Fruit fly (Drosophila melanogaster) whole organism, adult: ENCODE results near the gene CG45067.

Source experiments
- CG11617 ChIP-seq: fragments of 200-800 bp; sonication (Bioruptor generic); optimal IDR thresholded peaks from 2 replicates; lab custom pipeline; 2017; ENCODE audit warnings: mild to moderate bottlenecking, missing biosample characterization, missing genetic modification reagents, missing genetic modification characterization
- CG12768 ChIP-seq: fragments of 200-800 bp; sonication (Bioruptor generic); optimal IDR thresholded peaks from 2 replicates; lab custom pipeline; 2017; ENCODE audit warnings: missing biosample characterization, missing genetic modification characterization, mild to moderate bottlenecking, moderate library complexity, missing genetic modification reagents
- CG14711 ChIP-seq: fragments of 200-800 bp; sonication (Bioruptor generic); optimal IDR thresholded peaks from 2 replicates; lab custom pipeline; 2018; ENCODE audit warnings: missing biosample characterization, mild to moderate bottlenecking, missing genetic modification characterization, moderate library complexity
- CG1620 ChIP-seq: fragments of 200-800 bp; sonication (Bioruptor generic); optimal IDR thresholded peaks from 2 replicates; lab custom pipeline; 2016; ENCODE audit warnings: missing biosample characterization, missing genetic modification characterization
- CG33017 ChIP-seq: fragments of 200-800 bp; sonication (Bioruptor generic); optimal IDR thresholded peaks from 2 replicates; lab custom pipeline; 2018; ENCODE audit warnings: missing biosample characterization, mild to moderate bottlenecking, missing genetic modification characterization, moderate library complexity
- CG5204 ChIP-seq: fragments of 200-800 bp; sonication (Bioruptor generic); optimal IDR thresholded peaks from 2 replicates; lab custom pipeline; 2016; ENCODE audit warnings: missing biosample characterization, missing genetic modification characterization
- CG7045 ChIP-seq: fragments of 200-800 bp; sonication (Bioruptor generic); optimal IDR thresholded peaks from 2 replicates; lab custom pipeline; 2017; ENCODE audit warnings: missing biosample characterization, mild to moderate bottlenecking, missing genetic modification characterization
- CG7101 ChIP-seq: fragments of 200-800 bp; sonication (Bioruptor generic); optimal IDR thresholded peaks from 2 replicates; lab custom pipeline; 2018; ENCODE audit warnings: missing biosample characterization, mild to moderate bottlenecking, missing genetic modification characterization, moderate library complexity
- Clk ChIP-seq: fragments of 200-800 bp; sonication (Bioruptor generic); optimal IDR thresholded peaks from 2 replicates; lab custom pipeline; 2017; ENCODE audit warnings: missing biosample characterization, missing genetic modification characterization
- Crg-1 ChIP-seq: fragments of 200-800 bp; sonication (Bioruptor generic); optimal IDR thresholded peaks from 2 replicates; lab custom pipeline; 2016; ENCODE audit warnings: missing biosample characterization, missing genetic modification characterization
- Hr96 ChIP-seq: fragments of 200-800 bp; sonication (Bioruptor generic); optimal IDR thresholded peaks from 2 replicates; lab custom pipeline; 2016; ENCODE audit warnings: missing biosample characterization, missing genetic modification characterization
- Mnt ChIP-seq: fragments of 200-800 bp; sonication (Bioruptor generic); optimal IDR thresholded peaks from 2 replicates; lab custom pipeline; 2016; ENCODE audit warnings: missing biosample characterization, mild to moderate bottlenecking, missing genetic modification characterization
- bab1 ChIP-seq: fragments of 200-800 bp; sonication (Bioruptor generic); optimal IDR thresholded peaks from 3 replicates; lab custom pipeline; 2019; ENCODE audit warnings: missing biosample characterization, mild to moderate bottlenecking, missing genetic modification characterization, moderate library complexity
- cic ChIP-seq: fragments of 200-800 bp; sonication (Bioruptor generic); optimal IDR thresholded peaks from 2 replicates; lab custom pipeline; 2017; ENCODE audit warnings: missing biosample characterization, mild to moderate bottlenecking, missing genetic modification characterization, moderate library complexity
- cnc ChIP-seq, 2 experiments: fragments of >200 bp; optimal IDR thresholded peaks; 2 replicates each; lab custom pipeline; 2017
- kay ChIP-seq: fragments of 200-800 bp; sonication (Bioruptor generic); peaks from one replicate; lab custom pipeline; 2016; ENCODE audit warnings: missing biosample characterization, missing genetic modification characterization, borderline replicate concordance
- ovo ChIP-seq: fragments of 200-800 bp; sonication (Bioruptor generic); optimal IDR thresholded peaks from 2 replicates; lab custom pipeline; 2016; ENCODE audit warnings: missing biosample characterization, missing genetic modification characterization
- pad ChIP-seq: fragments of 200-800 bp; sonication (Bioruptor generic); optimal IDR thresholded peaks from 3 replicates; lab custom pipeline; 2017; ENCODE audit warnings: missing biosample characterization, missing genetic modification characterization, mild to moderate bottlenecking, moderate library complexity, missing genetic modification reagents
- tj ChIP-seq: fragments of 200-800 bp; sonication (Bioruptor generic); optimal IDR thresholded peaks from 3 replicates; lab custom pipeline; 2017; ENCODE audit warnings: missing biosample characterization, mild to moderate bottlenecking, missing genetic modification characterization, moderate library complexity
- toe ChIP-seq: fragments of 200-800 bp; sonication (Bioruptor generic); optimal IDR thresholded peaks from 2 replicates; lab custom pipeline; 2016; ENCODE audit warnings: missing biosample characterization, missing genetic modification characterization

The CG45067 gene

DNA sequence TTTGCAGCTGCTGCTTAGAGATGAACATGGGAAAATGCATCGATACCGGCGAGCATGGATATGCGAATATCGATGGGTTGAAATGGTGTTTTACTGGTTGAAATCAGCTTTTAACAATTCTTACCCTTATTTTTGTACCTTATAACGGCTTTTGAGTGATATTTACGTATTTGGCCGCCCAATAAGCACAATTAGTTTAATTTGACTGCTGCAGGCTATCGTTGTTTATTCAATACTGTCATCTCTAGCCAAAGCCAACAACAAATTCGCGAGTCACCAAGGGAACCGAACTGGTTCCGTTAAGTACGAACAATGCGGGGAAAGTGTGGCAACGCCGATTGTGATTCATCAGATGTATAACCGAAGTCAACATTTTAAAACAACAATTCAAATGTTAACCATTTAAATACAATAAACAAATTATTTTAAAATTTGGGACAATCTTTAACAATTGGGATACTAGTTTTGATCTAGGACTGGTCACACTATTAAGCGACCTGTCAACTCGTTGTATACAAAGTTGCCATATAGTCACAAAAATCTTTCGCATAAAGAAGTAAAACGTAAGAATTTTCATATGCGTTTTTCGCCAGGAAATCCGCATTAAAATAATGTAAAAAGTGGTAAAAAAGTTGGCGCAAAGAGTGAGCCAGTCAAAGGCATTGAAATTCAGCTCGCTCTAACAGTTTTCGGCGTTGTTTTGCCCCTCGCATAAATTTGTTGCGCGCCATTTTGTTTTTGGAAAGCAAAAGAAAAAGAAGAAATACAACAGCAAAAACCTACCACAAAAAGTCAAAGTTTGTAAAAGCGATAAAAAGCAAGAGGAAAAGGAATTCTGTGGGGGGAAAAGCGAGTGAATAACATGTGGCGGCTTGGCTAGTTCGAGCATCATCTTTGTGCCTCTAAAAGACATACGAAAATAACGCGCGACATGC, 34.1 kb upstream of the CG45067 start, which contains the start of the genes Usp5 and BtbVII:
Gene Usp5, minus strand, starts transcription at position 234 of the 935 bp plus-strand sequence.
Gene BtbVII, plus strand, starts transcription at position 522 of the 935 bp plus-strand sequence.
- TF ChIP-seq kay (no peak), CG1620 (GFP tag; lab: Kevin White, UChicago) (peak; percentile 85), cnc (optimal IDR thresholded peaks at IDR 0.05; lab: Kevin White, UChicago) (peak; percentile 80 to 92), CG11617 (GFP tag; lab: Kevin White, UChicago) (peak; percentile 70), toe (GFP tag; lab: Kevin White, UChicago) (peak; percentile 84), ovo (GFP tag; lab: Kevin White, UChicago) (peak; percentile 78), tj (GFP tag; lab: Kevin White, UChicago) (peak; percentile 43), CG7101 (peak; percentile 73), CG33017 (tag; lab: Kevin White, UChicago) (peak; percentile 0), Crg-1 (GFP tag; lab: Kevin White, UChicago) (peak; percentile 73), Hr96 (GFP tag; lab: Kevin White, UChicago) (peak; percentile 86), Clk (GFP tag; lab: Kevin White, UChicago) (peak; percentile 56), CG5204 (GFP tag; lab: Kevin White, UChicago) (no peak), bab1 (peak; percentile 82), CG7045 (peak; percentile 45), CG14711 (tag; lab: Kevin White, UChicago) (peak; percentile 48), CG12768 (GFP tag; lab: Kevin White, UChicago) (peak; percentile 62), cic (GFP tag; lab: Kevin White, UChicago) (peak; percentile 24), Mnt (GFP tag; lab: Kevin White, UChicago) (peak; percentile 71), pad (peak; percentile 55)

DNA sequence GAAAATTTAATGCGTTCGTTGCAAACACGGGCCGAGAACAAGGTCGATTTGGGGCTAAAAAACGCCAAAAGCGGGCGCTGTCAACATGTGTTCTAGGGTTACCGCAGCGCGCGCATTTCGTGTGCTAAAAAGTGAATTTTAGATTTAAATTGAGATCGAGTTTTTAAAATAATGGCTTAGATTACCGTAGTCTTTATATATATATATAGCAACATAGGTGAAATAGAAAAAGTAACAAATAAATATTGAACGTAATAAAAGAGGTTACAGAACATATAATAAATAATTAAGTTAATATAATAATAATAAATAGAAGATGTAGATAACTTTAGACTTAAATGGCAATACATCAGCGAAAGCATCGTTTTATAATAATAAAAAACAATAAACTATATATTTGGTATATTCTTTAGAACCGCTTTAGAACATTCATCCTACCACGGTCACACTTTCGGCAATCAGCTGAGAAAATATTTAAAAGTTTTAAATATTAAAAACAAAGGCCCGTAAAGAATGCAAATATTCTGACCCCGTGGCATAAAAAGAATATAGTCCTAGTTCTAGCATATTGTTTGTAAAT, 29.2 kb upstream of the CG45067 start, which contains the start of the genes CG11537 and Alg2:
Gene CG11537, minus strand, starts transcription at position 75 of the 580 bp plus-strand sequence.
Gene Alg2, plus strand, starts transcription at position 426 of the 580 bp plus-strand sequence.
- TF ChIP-seq CG11617 (GFP tag; lab: Kevin White, UChicago) (peak; percentile 10), Mnt (GFP tag; lab: Kevin White, UChicago) (peak; percentile 57), CG14711 (tag; lab: Kevin White, UChicago) (peak; percentile 98), cic (GFP tag; lab: Kevin White, UChicago) (no peak), CG33017 (tag; lab: Kevin White, UChicago) (no peak), bab1 (peak; percentile 55), Hr96 (GFP tag; lab: Kevin White, UChicago) (no peak), Crg-1 (GFP tag; lab: Kevin White, UChicago) (no peak), pad (no peak), tj (GFP tag; lab: Kevin White, UChicago) (peak; percentile 59), CG12768 (GFP tag; lab: Kevin White, UChicago) (peak; percentile 54), CG7045 (peak; percentile 21), CG5204 (GFP tag; lab: Kevin White, UChicago) (no peak), Clk (GFP tag; lab: Kevin White, UChicago) (no peak), CG7101 (peak; percentile 12), toe (GFP tag; lab: Kevin White, UChicago) (no peak), CG1620 (GFP tag; lab: Kevin White, UChicago) (peak; percentile 27), ovo (GFP tag; lab: Kevin White, UChicago) (no peak), kay (no peak), cnc (optimal IDR thresholded peaks at IDR 0.05; lab: Kevin White, UChicago) (no peak)

- TF ChIP-seq Mnt (GFP tag; lab: Kevin White, UChicago) = peak; percentile 52
- peak in 1 of 2 experiments; percentile 8 for TF ChIP-seq cnc (optimal IDR thresholded peaks at IDR 0.05; lab: Kevin White, UChicago)
- peak; percentile 29 for TF ChIP-seq ovo (GFP tag; lab: Kevin White, UChicago)
- no peak for TF ChIP-seq CG1620 (GFP tag; lab: Kevin White, UChicago)
- TF ChIP-seq CG14711 (tag; lab: Kevin White, UChicago) = no peak
These were observed 28.5 kb upstream of the CG45067 start for dm6 chr3L:3142516-3143382.

DNA sequence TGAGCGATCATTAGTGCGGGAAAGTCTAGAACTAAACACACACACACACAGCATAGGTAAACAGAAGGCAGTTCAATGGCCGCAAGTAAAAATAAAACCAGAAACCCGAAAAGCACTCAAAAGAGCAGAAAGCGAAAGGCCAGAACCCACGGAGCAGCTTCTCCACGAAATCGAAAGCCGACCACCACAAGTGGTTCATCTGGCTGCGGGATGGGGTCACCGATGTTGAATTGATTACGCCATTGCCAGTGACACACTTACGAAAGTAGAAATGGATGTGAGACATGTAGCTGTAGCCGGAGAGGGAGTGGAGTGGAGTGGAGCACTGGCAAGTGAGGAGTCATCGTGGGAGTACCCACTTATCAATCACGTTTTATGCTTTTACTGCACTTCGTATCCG, 27.1 kb upstream of the CG45067 start:
- TF ChIP-seq CG7101 (no peak), CG12768 (GFP tag; lab: Kevin White, UChicago) (no peak), bab1 (no peak), Hr96 (GFP tag; lab: Kevin White, UChicago) (no peak)

- TF ChIP-seq tj (GFP tag; lab: Kevin White, UChicago) (peak; percentile 8), toe (GFP tag; lab: Kevin White, UChicago) (no peak), CG5204 (GFP tag; lab: Kevin White, UChicago) (no peak), cic (GFP tag; lab: Kevin White, UChicago) (peak; percentile 9), CG12768 (GFP tag; lab: Kevin White, UChicago) (peak; percentile 16), CG1620 (GFP tag; lab: Kevin White, UChicago) (no peak), Hr96 (GFP tag; lab: Kevin White, UChicago) (no peak)
These were observed 19.8 kb upstream of the CG45067 start for dm6 chr3L:3134064-3134545.
